Fruit fly (Drosophila melanogaster) whole organism, embryonic: ENCODE measurements around the gene CG14966.

ENCODE experiments used
- Ada2b ChIP-seq: fragments of 200-800 bp; sonication (Bioruptor generic); IDR thresholded peaks from 2 replicates; pipeline ENCODE4 v1.3.6; 2022; ENCODE audit warnings: missing biosample characterization, missing genetic modification characterization
- Asciz ChIP-seq: fragments of 200-800 bp; sonication (Bioruptor generic); optimal IDR thresholded peaks from 2 replicates; lab custom pipeline; 2017; ENCODE audit warnings: missing biosample characterization, mild to moderate bottlenecking, missing genetic modification characterization, missing genetic modification reagents
- B-H1 ChIP-seq: fragments of 200-800 bp; sonication (Bioruptor generic); IDR thresholded peaks from 3 replicates; pipeline ENCODE4 v1.3.6; 2022; ENCODE audit warnings: missing biosample characterization, missing genetic modification characterization
- CG10321 ChIP-seq: fragments of 200-800 bp; sonication (Bioruptor generic); IDR thresholded peaks from 2 replicates; pipeline ENCODE4 v1.3.6; 2022; ENCODE audit warnings: missing biosample characterization, missing genetic modification characterization
- CG10462 ChIP-seq: fragments of 200-800 bp; sonication (Bioruptor generic); optimal IDR thresholded peaks from 2 replicates; lab custom pipeline; 2016; ENCODE audit warnings: missing biosample characterization, missing genetic modification characterization
- CG14014 ChIP-seq: fragments of 200-800 bp; sonication (Bioruptor generic); IDR thresholded peaks from 2 replicates; pipeline ENCODE4 v1.3.6; 2022; ENCODE audit warnings: missing biosample characterization, missing genetic modification characterization
- CG15011 ChIP-seq: fragments of 200-800 bp; sonication (Bioruptor generic); optimal IDR thresholded peaks from 3 replicates; lab custom pipeline; 2018; ENCODE audit warnings: missing biosample characterization, mild to moderate bottlenecking, missing genetic modification characterization
- CG15514 ChIP-seq: fragments of 200-800 bp; sonication (Bioruptor generic); optimal IDR thresholded peaks from 3 replicates; lab custom pipeline; 2017; ENCODE audit warnings: missing biosample characterization, missing genetic modification characterization, mild to moderate bottlenecking, moderate library complexity, missing genetic modification reagents
- CG1603 ChIP-seq: fragments of 200-800 bp; sonication (Bioruptor generic); optimal IDR thresholded peaks from 2 replicates; lab custom pipeline; 2019; ENCODE audit warnings: missing biosample characterization, mild to moderate bottlenecking, missing genetic modification characterization, moderate library complexity
- CG16815 ChIP-seq: fragments of 200-800 bp; sonication (Bioruptor generic); optimal IDR thresholded peaks from 3 replicates; lab custom pipeline; 2017; ENCODE audit warnings: missing biosample characterization, mild to moderate bottlenecking, missing genetic modification characterization
- CG17359 ChIP-seq: fragments of 200-800 bp; sonication (Bioruptor generic); optimal IDR thresholded peaks from 3 replicates; lab custom pipeline; 2018; ENCODE audit warnings: missing biosample characterization, mild to moderate bottlenecking, missing genetic modification characterization, moderate library complexity
- CG2678 ChIP-seq: fragments of 200-800 bp; sonication (Bioruptor generic); optimal IDR thresholded peaks from 3 replicates; lab custom pipeline; 2019; ENCODE audit warnings: missing biosample characterization, mild to moderate bottlenecking, missing genetic modification characterization, moderate library complexity
- CG2889 ChIP-seq: fragments of 200-800 bp; sonication (Bioruptor generic); IDR thresholded peaks from 3 replicates; pipeline ENCODE4 v1.3.6; 2022; ENCODE audit warnings: missing biosample characterization, missing genetic modification characterization
- CG3163 ChIP-seq: fragments of 200-800 bp; sonication (Bioruptor generic); optimal IDR thresholded peaks from 3 replicates; lab custom pipeline; 2016; ENCODE audit warnings: missing biosample characterization, missing genetic modification characterization
- CG34224 ChIP-seq: fragments of 200-800 bp; sonication (Bioruptor generic); IDR thresholded peaks from 3 replicates; pipeline ENCODE4 v1.3.6; 2022; ENCODE audit warnings: missing biosample characterization, missing genetic modification characterization; ENCODE audit not compliant: partially characterized antibody
- CG4424 ChIP-seq: fragments of 200-800 bp; sonication (Bioruptor generic); optimal IDR thresholded peaks from 3 replicates; lab custom pipeline; 2016; ENCODE audit warnings: missing biosample characterization, missing genetic modification characterization
- CG8765 ChIP-seq: fragments of 200-800 bp; sonication (Bioruptor generic); IDR thresholded peaks from 2 replicates; pipeline ENCODE4 v1.3.6; 2022; ENCODE audit warnings: missing biosample characterization, missing genetic modification characterization
- CG9817 ChIP-seq: fragments of 200-800 bp; sonication (Bioruptor generic); optimal IDR thresholded peaks from 2 replicates; lab custom pipeline; 2018; ENCODE audit warnings: missing biosample characterization, mild to moderate bottlenecking, missing genetic modification characterization, moderate library complexity
- CoRest ChIP-seq: fragments of 200-800 bp; sonication (Bioruptor generic); optimal IDR thresholded peaks from 3 replicates; lab custom pipeline; 2018; ENCODE audit warnings: missing biosample characterization, mild to moderate bottlenecking, missing genetic modification characterization, moderate library complexity
- CrebB ChIP-seq: fragments of 200-800 bp; sonication (Bioruptor generic); optimal IDR thresholded peaks from 3 replicates; lab custom pipeline; 2018; ENCODE audit warnings: missing biosample characterization, mild to moderate bottlenecking, missing genetic modification characterization
- D ChIP-seq, 2 experiments: fragments of 200-800 bp in 1 of 2; fragments of >200 bp in 1 of 2; sonication (Bioruptor generic) in 1 of 2; optimal IDR thresholded peaks; 2 replicates in 1 of 2; 3 replicates in 1 of 2; lab custom pipeline; 2017; ENCODE audit warnings: mild to moderate bottlenecking in 1 of 2, missing biosample characterization in 1 of 2, missing genetic modification characterization in 1 of 2, missing genetic modification reagents in 1 of 2
- Drgx ChIP-seq: fragments of 200-800 bp; sonication (Bioruptor generic); IDR thresholded peaks from 2 replicates; pipeline ENCODE4 v1.3.6; 2022; ENCODE audit warnings: missing biosample characterization, missing genetic modification characterization
- HLH54F ChIP-seq: fragments of 200-800 bp; sonication (Bioruptor generic); optimal IDR thresholded peaks from 3 replicates; lab custom pipeline; 2016; ENCODE audit warnings: missing biosample characterization, missing genetic modification characterization
- Hmx ChIP-seq: fragments of 200-800 bp; sonication (Bioruptor generic); optimal IDR thresholded peaks from 2 replicates; lab custom pipeline; 2016; ENCODE audit warnings: missing biosample characterization, missing genetic modification characterization
- Jarid2 ChIP-seq: fragments of 200-800 bp; sonication (Bioruptor generic); optimal IDR thresholded peaks from 3 replicates; lab custom pipeline; 2017; ENCODE audit warnings: mild to moderate bottlenecking, missing biosample characterization, missing genetic modification reagents, missing genetic modification characterization
- Lpt ChIP-seq: fragments of >200 bp; optimal IDR thresholded peaks from 2 replicates; lab custom pipeline; 2018; ENCODE audit warnings: missing biosample characterization, missing genetic modification characterization
- NC2β ChIP-seq: fragments of 200-800 bp; sonication (Bioruptor generic); optimal IDR thresholded peaks from 2 replicates; lab custom pipeline; 2016; ENCODE audit warnings: missing biosample characterization, missing genetic modification characterization
- Six4 ChIP-seq: fragments of 200-800 bp; sonication (Bioruptor generic); optimal IDR thresholded peaks from 2 replicates; lab custom pipeline; 2016; ENCODE audit warnings: missing biosample characterization, missing genetic modification characterization
- Sry-δ ChIP-seq: fragments of 200-800 bp; sonication (Bioruptor generic); optimal IDR thresholded peaks from 2 replicates; lab custom pipeline; 2016; ENCODE audit warnings: missing biosample characterization, missing genetic modification characterization
- Taf1 ChIP-seq: fragments of 200-800 bp; sonication (Bioruptor generic); IDR thresholded peaks from 2 replicates; pipeline ENCODE4 v1.3.6; 2022; ENCODE audit warnings: missing biosample characterization, missing genetic modification characterization
- Tbp ChIP-seq: fragments of >200 bp; optimal IDR thresholded peaks from 2 replicates; lab custom pipeline; 2018; ENCODE audit warnings: missing biosample characterization, missing genetic modification characterization
- amos ChIP-seq: fragments of 200-800 bp; sonication (Bioruptor generic); IDR thresholded peaks from 2 replicates; pipeline ENCODE4 v1.3.6; 2022; ENCODE audit warnings: missing biosample characterization, missing genetic modification characterization; ENCODE audit not compliant: partially characterized antibody
- chn ChIP-seq: fragments of 200-800 bp; sonication (Bioruptor generic); optimal IDR thresholded peaks from 2 replicates; lab custom pipeline; 2016; ENCODE audit warnings: missing biosample characterization, missing genetic modification characterization
- disco-r ChIP-seq: fragments of 200-800 bp; sonication (Bioruptor generic); optimal IDR thresholded peaks from 2 replicates; lab custom pipeline; 2016; ENCODE audit warnings: missing biosample characterization, missing genetic modification characterization
- dmrt11E ChIP-seq: fragments of 200-800 bp; sonication (Bioruptor generic); optimal IDR thresholded peaks from 3 replicates; lab custom pipeline; 2018; ENCODE audit warnings: missing biosample characterization, mild to moderate bottlenecking, missing genetic modification characterization, moderate library complexity
- exex ChIP-seq: fragments of 200-800 bp; sonication (Bioruptor generic); optimal IDR thresholded peaks from 4 replicates; lab custom pipeline; 2018; ENCODE audit warnings: missing biosample characterization, mild to moderate bottlenecking, missing genetic modification characterization, moderate library complexity
- fd96Cb ChIP-seq: fragments of 200-800 bp; sonication (Bioruptor generic); optimal IDR thresholded peaks from 2 replicates; lab custom pipeline; 2018; ENCODE audit warnings: missing biosample characterization, mild to moderate bottlenecking, missing genetic modification characterization, moderate library complexity
- fru ChIP-seq: fragments of >200 bp; optimal IDR thresholded peaks from 2 replicates; lab custom pipeline; 2017
- gce ChIP-seq: fragments of 200-800 bp; sonication (Bioruptor generic); IDR thresholded peaks from 3 replicates; pipeline ENCODE4 v1.3.6; 2022; ENCODE audit warnings: missing biosample characterization, missing genetic modification characterization
- gsb-n ChIP-seq: fragments of 200-800 bp; sonication (Bioruptor generic); optimal IDR thresholded peaks from 3 replicates; lab custom pipeline; 2018; ENCODE audit warnings: missing biosample characterization, mild to moderate bottlenecking, missing genetic modification characterization
- luna ChIP-seq: fragments of 200-800 bp; sonication (Bioruptor generic); optimal IDR thresholded peaks from 2 replicates; lab custom pipeline; 2016; ENCODE audit warnings: missing biosample characterization, missing genetic modification characterization
- nom ChIP-seq: fragments of 200-800 bp; sonication (Bioruptor generic); optimal IDR thresholded peaks from 2 replicates; lab custom pipeline; 2017; ENCODE audit warnings: missing biosample characterization, missing genetic modification characterization, mild to moderate bottlenecking, moderate library complexity, missing genetic modification reagents
- peb ChIP-seq: fragments of 200-800 bp; sonication (Bioruptor generic); IDR thresholded peaks from 2 replicates; pipeline ENCODE4 v1.3.6; 2022; ENCODE audit warnings: missing biosample characterization, missing genetic modification characterization
- pros ChIP-seq: fragments of 200-800 bp; sonication (Bioruptor generic); optimal IDR thresholded peaks from 3 replicates; lab custom pipeline; 2019; ENCODE audit warnings: missing biosample characterization, mild to moderate bottlenecking, missing genetic modification characterization, moderate library complexity
- schlank ChIP-seq: fragments of 200-800 bp; sonication (Bioruptor generic); optimal IDR thresholded peaks from 2 replicates; lab custom pipeline; 2018; ENCODE audit warnings: missing biosample characterization, mild to moderate bottlenecking, missing genetic modification characterization
- slou ChIP-seq: fragments of 200-800 bp; sonication (Bioruptor generic); optimal IDR thresholded peaks from 3 replicates; lab custom pipeline; 2016; ENCODE audit warnings: missing biosample characterization, missing genetic modification characterization
- sna ChIP-seq: fragments of 200-800 bp; sonication (Bioruptor generic); IDR thresholded peaks from 2 replicates; pipeline ENCODE4 v1.3.6; 2022; ENCODE audit warnings: missing biosample characterization, missing genetic modification characterization; ENCODE audit not compliant: partially characterized antibody
- vvl ChIP-seq: fragments of 200-800 bp; sonication (Bioruptor generic); IDR thresholded peaks from 2 replicates; pipeline ENCODE4 v1.3.6; 2022; ENCODE audit warnings: missing biosample characterization, missing genetic modification characterization

Gene CG14966

DNA sequence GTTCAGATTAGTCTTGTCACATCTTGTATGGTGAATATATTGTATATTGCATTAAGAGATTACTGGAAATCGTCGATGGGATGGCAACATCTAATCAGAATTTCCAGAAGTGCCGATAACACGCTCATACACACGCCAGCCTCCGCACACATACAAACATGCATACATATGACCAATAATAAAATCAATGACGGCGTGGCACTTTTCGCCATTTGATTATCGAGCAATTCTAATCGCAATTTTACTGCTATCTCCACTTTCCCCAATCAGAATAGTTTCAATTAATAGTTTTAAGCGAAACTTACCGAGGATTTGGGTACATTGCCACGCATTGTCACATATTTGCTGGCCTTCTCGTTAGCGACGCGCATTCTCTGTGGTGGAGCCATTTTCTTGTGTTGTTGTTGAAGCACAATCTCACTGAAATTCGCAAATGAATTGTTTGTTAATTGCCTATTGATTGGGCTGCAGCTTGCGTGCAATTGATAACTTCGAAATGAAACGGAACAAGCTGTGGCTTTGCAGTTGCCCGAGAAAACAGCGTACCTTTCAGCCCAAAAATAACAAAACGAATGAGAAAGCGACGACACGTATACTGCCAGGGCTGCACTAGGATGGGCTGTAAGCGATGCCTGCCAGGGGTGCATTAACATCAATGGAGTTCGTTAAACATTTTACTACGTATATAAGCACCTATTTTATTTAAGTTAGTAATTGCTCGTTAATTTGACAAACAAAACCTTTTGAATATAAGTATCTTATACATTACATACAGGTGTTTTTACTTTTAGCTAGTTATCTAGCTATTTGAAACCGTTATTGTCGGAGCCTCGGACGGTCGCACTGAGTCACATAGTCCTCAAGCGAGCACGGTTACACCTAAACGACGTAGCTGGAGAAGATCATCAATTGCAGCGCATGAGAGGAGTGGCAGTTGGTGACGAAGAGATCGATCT is 1.3 kb upstream of the CG14966 start, which contains the start of the genes CG32276 and gry (continued):
- TF ChIP-seq CG4424 (GFP tag; lab: Kevin White, UChicago): peak; percentile 85
- TF ChIP-seq Asciz: no peak
- no peak for TF ChIP-seq luna (GFP tag; lab: Kevin White, UChicago)
- TF ChIP-seq CG34224 (GFP tag; lab: Robert Waterston, UW): no peak; the same call in 2 of the 3 replicates
- peak; percentile 77 for TF ChIP-seq Sry-δ (GFP tag; lab: Kevin White, UChicago)
- peak; percentile 27 for TF ChIP-seq D (optimal IDR thresholded peaks at IDR 0.05; lab: Kevin White, UChicago)
- peak; percentile 48 for TF ChIP-seq D (GFP tag; optimal IDR thresholded peaks at IDR 0.05; lab: Kevin White, UChicago)
- peak; percentile 67 for TF ChIP-seq CG9817 (tag; lab: Kevin White, UChicago)
- peak; percentile 62 for TF ChIP-seq CG17359 (tag; lab: Kevin White, UChicago)
- TF ChIP-seq Six4 (GFP tag; lab: Kevin White, UChicago): peak; percentile 69
- no peak for TF ChIP-seq CG2678 (tag; lab: Kevin White, UChicago)
- peak; percentile 72 for TF ChIP-seq Ada2b (GFP tag; lab: Robert Waterston, UW)
- TF ChIP-seq NC2β (GFP tag; lab: Kevin White, UChicago): peak; percentile 84
- TF ChIP-seq schlank (tag; lab: Kevin White, UChicago): no peak
- peak; percentile 78 for TF ChIP-seq CoRest (tag; lab: Kevin White, UChicago)
- peak; percentile 91 for TF ChIP-seq CG15514
- TF ChIP-seq Taf1 (GFP tag; lab: Robert Waterston, UW): peak; percentile 49; the same call in 1 of the 2 replicates
- peak; percentile 71 for TF ChIP-seq CG8765 (GFP tag; lab: Robert Waterston, UW)
- TF ChIP-seq CG15011 (GFP tag; lab: Kevin White, UChicago): no peak
- TF ChIP-seq pros (GFP tag; lab: Kevin White, UChicago): no peak
- TF ChIP-seq Hmx (GFP tag; lab: Kevin White, UChicago): no peak
- peak; percentile 58 for TF ChIP-seq slou (GFP tag; lab: Kevin White, UChicago)
- peak; percentile 42 for TF ChIP-seq exex (tag; lab: Kevin White, UChicago)
- TF ChIP-seq CG10321: no peak
- no peak for TF ChIP-seq gsb-n
- TF ChIP-seq Drgx (GFP tag; lab: Robert Waterston, UW): peak; percentile 55; the same call in 1 of the 2 replicates
- TF ChIP-seq B-H1 (GFP tag; lab: Robert Waterston, UW): no peak; the same call in 2 of the 3 replicates
- peak; percentile 85 for TF ChIP-seq HLH54F (GFP tag; lab: Kevin White, UChicago)
- no peak for TF ChIP-seq Lpt
- peak; percentile 67 for TF ChIP-seq CrebB
- TF ChIP-seq CG3163 (GFP tag; lab: Kevin White, UChicago): peak; percentile 61
- peak; percentile 77 for TF ChIP-seq chn (GFP tag; lab: Kevin White, UChicago)
- 0 out of 3 replicates have a peak, but pooled peaks have one; percentile 46 for TF ChIP-seq CG2889
- peak; percentile 67 for TF ChIP-seq dmrt11E (tag; lab: Kevin White, UChicago)
- peak; percentile 57 for TF ChIP-seq Tbp (GFP tag; lab: Kevin White, UChicago)
- TF ChIP-seq sna: no peak
- peak; percentile 50 for TF ChIP-seq Jarid2
- no peak for TF ChIP-seq peb (GFP tag; lab: Robert Waterston, UW)
- TF ChIP-seq CG1603: peak; percentile 86
- peak; percentile 80 for TF ChIP-seq disco-r
- TF ChIP-seq CG10462 (GFP tag; lab: Kevin White, UChicago): peak; percentile 66
- TF ChIP-seq CG16815 (GFP tag; lab: Kevin White, UChicago): peak; percentile 47
- TF ChIP-seq fd96Cb (tag; lab: Kevin White, UChicago): peak; percentile 57
- TF ChIP-seq nom: peak; percentile 84
- peak; percentile 36; the same call in 1 of the 2 replicates for TF ChIP-seq CG14014 (GFP tag; lab: Robert Waterston, UW)
- no peak for TF ChIP-seq fru (lab: Kevin White, UChicago)
- peak; percentile 82 for TF ChIP-seq vvl (GFP tag; lab: Robert Waterston, UW)
- no peak for TF ChIP-seq gce (GFP tag; lab: Robert Waterston, UW)
- no peak; the same call in 1 of the 2 replicates for TF ChIP-seq amos (GFP tag; lab: Robert Waterston, UW)
